Worm (Caenorhabditis elegans) whole organism, L1 larva: Measurements from ENCODE around the gene srh-308.

Experiments
- C16A3.4 ChIP-seq: fragments of 150-350 bp; optimal IDR thresholded peaks from 2 replicates; lab custom pipeline; 2014; ENCODE audit warnings: missing biosample characterization, missing genetic modification characterization
- Y116A8C.19 ChIP-seq: sonication (generic microtip); optimal IDR thresholded peaks from 2 replicates; lab custom pipeline; 2016; ENCODE audit warnings: missing compliant biosample characterization, missing genetic modification characterization, borderline replicate concordance
- ama-1 ChIP-seq: fragments of 150-350 bp; optimal IDR thresholded peaks from 2 replicates; lab custom pipeline; 2014
- ceh-63 ChIP-seq: fragments of 200-800 bp; sonication (Bioruptor generic); optimal IDR thresholded peaks from 2 replicates; lab custom pipeline; 2018; ENCODE audit warnings: mild to moderate bottlenecking, missing genetic modification characterization, missing compliant biosample characterization
- ceh-8 ChIP-seq: fragments of 200-800 bp; sonication (Bioruptor generic); optimal IDR thresholded peaks from 2 replicates; lab custom pipeline; 2018; ENCODE audit warnings: mild to moderate bottlenecking, missing genetic modification characterization, moderate library complexity, missing compliant biosample characterization
- ceh-82 ChIP-seq, 3 experiments: fragments of 150-350 bp in 1 of 3; sonication (generic microtip) in 2 of 3; optimal IDR thresholded peaks; 2 replicates each; lab custom pipeline; 2014 to 2017; ENCODE audit warnings: missing biosample characterization in 3 of 3, missing genetic modification characterization in 3 of 3
- ceh-90 ChIP-seq: sonication (generic microtip); optimal IDR thresholded peaks from 2 replicates; lab custom pipeline; 2016; ENCODE audit warnings: missing genetic modification characterization, missing compliant biosample characterization
- dpl-1 ChIP-seq, 3 experiments: fragments of 150-350 bp in 2 of 3; sonication (generic microtip) in 1 of 3; optimal IDR thresholded peaks; 2 replicates each; lab custom pipeline; 2014 to 2017; ENCODE audit warnings: missing biosample characterization in 3 of 3, missing genetic modification characterization in 3 of 3, missing genetic modification reagents in 3 of 3
- dsc-1 ChIP-seq: sonication (generic microtip); optimal IDR thresholded peaks from 2 replicates; lab custom pipeline; 2016; ENCODE audit warnings: mild to moderate bottlenecking, missing genetic modification characterization, missing compliant biosample characterization
- efl-1 ChIP-seq, 4 experiments: fragments of 150-350 bp; optimal IDR thresholded peaks in 3 of 4; peaks in 1 of 4; 1 replicate in 1 of 4; 2 replicates in 3 of 4; lab custom pipeline; 2014; ENCODE audit warnings: missing biosample characterization in 2 of 4, missing genetic modification characterization in 2 of 4, missing genetic modification reagents in 2 of 4
- egl-27 ChIP-seq, 2 experiments: fragments of 150-350 bp in 1 of 2; sonication (generic microtip); optimal IDR thresholded peaks; 3 replicates each; lab custom pipeline; 2017 to 2018; ENCODE audit warnings: missing biosample characterization in 2 of 2, missing genetic modification characterization in 2 of 2, missing genetic modification reagents in 2 of 2
- elt-2 ChIP-seq: sonication (generic microtip); optimal IDR thresholded peaks from 2 replicates; lab custom pipeline; 2016; ENCODE audit warnings: missing genetic modification characterization, mild to moderate bottlenecking, inconsistent platforms, missing compliant biosample characterization, missing genetic modification reagents
- elt-3 ChIP-seq, 6 experiments: fragments of 150-350 bp in 1 of 6; sonication (generic microtip); optimal IDR thresholded peaks; 2 replicates each; lab custom pipeline; 2017 to 2018; ENCODE audit warnings: missing biosample characterization in 6 of 6, missing genetic modification characterization in 6 of 6, inconsistent platforms in 1 of 6
- fkh-4 ChIP-seq: sonication (generic microtip); optimal IDR thresholded peaks from 2 replicates; lab custom pipeline; 2016; ENCODE audit warnings: missing compliant biosample characterization, missing genetic modification characterization, borderline replicate concordance
- fkh-8 ChIP-seq: sonication (generic microtip); optimal IDR thresholded peaks from 2 replicates; lab custom pipeline; 2016; ENCODE audit warnings: mild to moderate bottlenecking, missing genetic modification characterization, missing compliant biosample characterization
- hlh-17 ChIP-seq: fragments of 200-800 bp; sonication (Bioruptor generic); optimal IDR thresholded peaks from 2 replicates; lab custom pipeline; 2018; ENCODE audit warnings: missing genetic modification characterization, mild to moderate bottlenecking, missing compliant biosample characterization, moderate library complexity, borderline replicate concordance
- hpl-2 ChIP-seq: fragments of 150-350 bp; optimal IDR thresholded peaks from 2 replicates; lab custom pipeline; 2014; ENCODE audit warnings: missing biosample characterization, missing genetic modification reagents, missing genetic modification characterization
- isw-1 ChIP-seq: fragments of 200-800 bp; sonication (Bioruptor generic); IDR thresholded peaks from 2 replicates; pipeline ENCODE4 v1.3.6; 2022; ENCODE audit warnings: missing genetic modification characterization, missing compliant biosample characterization
- jun-1 ChIP-seq: fragments of 150-350 bp; optimal IDR thresholded peaks from 2 replicates; lab custom pipeline; 2014; ENCODE audit warnings: missing biosample characterization, missing genetic modification reagents, missing genetic modification characterization
- lin-14 ChIP-seq: fragments of 200-800 bp; sonication (Bioruptor generic); optimal IDR thresholded peaks from 2 replicates; lab custom pipeline; 2018; ENCODE audit warnings: mild to moderate bottlenecking, missing genetic modification characterization, moderate library complexity, missing compliant biosample characterization
- lin-15B ChIP-seq: fragments of 150-350 bp; sonication (generic microtip); optimal IDR thresholded peaks from 3 replicates; lab custom pipeline; 2014; ENCODE audit warnings: missing biosample characterization, missing genetic modification characterization
- lin-39 ChIP-seq: fragments of 150-350 bp; optimal IDR thresholded peaks from 2 replicates; lab custom pipeline; 2014; ENCODE audit warnings: missing biosample characterization, missing genetic modification reagents, missing genetic modification characterization
- lsy-2 ChIP-seq, 2 experiments: fragments of 150-350 bp; optimal IDR thresholded peaks; 2 replicates each; lab custom pipeline; 2014; ENCODE audit warnings: missing biosample characterization in 2 of 2, missing genetic modification characterization in 2 of 2
- mdl-1 ChIP-seq, 2 experiments: fragments of 150-350 bp; optimal IDR thresholded peaks; 2 replicates each; lab custom pipeline; 2014 to 2017; ENCODE audit warnings: missing biosample characterization in 2 of 2, missing genetic modification characterization in 2 of 2, inconsistent platforms in 1 of 2
- mep-1 ChIP-seq: fragments of 150-350 bp; optimal IDR thresholded peaks from 2 replicates; lab custom pipeline; 2014; ENCODE audit warnings: missing biosample characterization, missing genetic modification characterization
- nhr-237 ChIP-seq: fragments of 150-350 bp; optimal IDR thresholded peaks from 2 replicates; lab custom pipeline; 2014; ENCODE audit warnings: missing biosample characterization, missing genetic modification characterization
- nhr-76 ChIP-seq: sonication (generic microtip); optimal IDR thresholded peaks from 2 replicates; lab custom pipeline; 2017; ENCODE audit warnings: missing biosample characterization, missing genetic modification characterization
- nhr-77 ChIP-seq: fragments of 150-350 bp; optimal IDR thresholded peaks from 2 replicates; lab custom pipeline; 2014; ENCODE audit warnings: missing biosample characterization, missing genetic modification characterization
- nhr-84 ChIP-seq: sonication (generic microtip); optimal IDR thresholded peaks from 2 replicates; lab custom pipeline; 2017; ENCODE audit warnings: missing biosample characterization, missing genetic modification characterization
- nhr-90 ChIP-seq: sonication (generic microtip); optimal IDR thresholded peaks from 2 replicates; lab custom pipeline; 2016; ENCODE audit warnings: mild to moderate bottlenecking, missing genetic modification characterization, missing compliant biosample characterization; ENCODE audit not compliant: poor library complexity
- pag-3 ChIP-seq: sonication (generic microtip); optimal IDR thresholded peaks from 2 replicates; lab custom pipeline; 2017; ENCODE audit warnings: missing genetic modification characterization, mild to moderate bottlenecking, missing compliant biosample characterization, antibody characterized with exemption, borderline replicate concordance; ENCODE audit not compliant: insufficient read depth
- pax-3 ChIP-seq: fragments of 200-800 bp; sonication (Bioruptor generic); optimal IDR thresholded peaks from 2 replicates; lab custom pipeline; 2018; ENCODE audit warnings: mild to moderate bottlenecking, missing genetic modification characterization, moderate library complexity, missing compliant biosample characterization
- pqm-1 ChIP-seq: sonication (generic microtip); optimal IDR thresholded peaks from 3 replicates; lab custom pipeline; 2017; ENCODE audit warnings: missing biosample characterization, missing genetic modification characterization
- sox-4 ChIP-seq: sonication (generic microtip); optimal IDR thresholded peaks from 2 replicates; lab custom pipeline; 2016; ENCODE audit warnings: missing genetic modification characterization, missing compliant biosample characterization
- tbx-2 ChIP-seq: sonication (generic microtip); optimal IDR thresholded peaks from 2 replicates; lab custom pipeline; 2016; ENCODE audit warnings: missing genetic modification characterization, missing compliant biosample characterization
- unc-30 ChIP-seq: sonication (generic microtip); optimal IDR thresholded peaks from 2 replicates; lab custom pipeline; 2017; ENCODE audit warnings: missing biosample characterization, missing genetic modification characterization
- unc-62 ChIP-seq: fragments of 150-350 bp; optimal IDR thresholded peaks from 2 replicates; lab custom pipeline; 2014; ENCODE audit warnings: missing biosample characterization, missing genetic modification reagents, missing genetic modification characterization
- unc-86 ChIP-seq: sonication (generic microtip); optimal IDR thresholded peaks from 2 replicates; lab custom pipeline; 2016; ENCODE audit warnings: missing genetic modification characterization, missing compliant biosample characterization
- vab-15 ChIP-seq: sonication (generic microtip); optimal IDR thresholded peaks from 2 replicates; lab custom pipeline; 2017; ENCODE audit warnings: missing genotype, mild to moderate bottlenecking, missing genetic modification characterization, missing compliant biosample characterization
- ztf-4 ChIP-seq: fragments of 150-350 bp; optimal IDR thresholded peaks from 2 replicates; lab custom pipeline; 2014; ENCODE audit warnings: missing biosample characterization, missing genetic modification characterization

srh-308 gene

ce11 chrV:14023074-14023473, 5.7 kb upstream of the srh-308 start, which contains the start of gene T08G5.15:
TSS of gene T08G5.15 (minus strand) at chrV:14023174.
- no peak for TF ChIP-seq ama-1
- peak; percentile 21 for TF ChIP-seq sox-4 (tag; lab: Kevin White, UChicago)
- no peak for TF ChIP-seq lin-15B (tag; lab: Kevin White, UChicago)
- no peak for TF ChIP-seq Y116A8C.19

- no peak for TF ChIP-seq hlh-17 (GFP tag; lab: Kevin White, UChicago)
- peak; percentile 61 for TF ChIP-seq elt-2 (tag; lab: Kevin White, UChicago)
- no peak for TF ChIP-seq efl-1 (optimal IDR thresholded peaks at IDR 0.05; lab: Kevin White, UChicago)
- TF ChIP-seq efl-1 (GFP tag; optimal IDR thresholded peaks at IDR 0.05 in 1 of 2; lab: Kevin White, UChicago) = peak in 1 of 2 experiments; percentile 68
- TF ChIP-seq, all 84 proteins: peak for 2
Observed at ce11 chrV:14018640-14019039, 1.3 kb upstream of the srh-308 start, which contains the start of the genes mtl-2 and T08G5.1. TSS of gene mtl-2 (minus strand) at chrV:14018673. TSS of gene T08G5.1 (plus strand) at chrV:14018766.

ce11 chrV:14014395-14014794, 3.0 kb downstream of the srh-308 start, which contains the start of gene end-3:
TSS of gene end-3 (plus strand) at chrV:14014695.
- TF ChIP-seq unc-30 (tag; lab: Kevin White, UChicago) (no peak), lsy-2 (tag; optimal IDR thresholded peaks at IDR 0.05; lab: Kevin White, UChicago) (no peak), elt-3 (tag; optimal IDR thresholded peaks at IDR 0.05; lab: Kevin White, UChicago) (no peak)

- TF ChIP-seq efl-1 (optimal IDR thresholded peaks at IDR 0.05; lab: Kevin White, UChicago) (no peak), efl-1 (GFP tag; optimal IDR thresholded peaks at IDR 0.05 in 1 of 2; lab: Kevin White, UChicago) (peak in 1 of 2 experiments; percentile 71), nhr-84 (tag; lab: Kevin White, UChicago) (no peak)
Observed at ce11 chrV:14013638-14014037, 3.7 kb downstream of the srh-308 start.

ce11 chrV:14012002-14012554, 5.3 kb downstream of the srh-308 start, which contains the start of the genes ddx-17 and aip-1:
TSS of gene ddx-17 (minus strand) at chrV:14012052.
TSS of gene aip-1 (plus strand) at chrV:14012333.
- no peak for TF ChIP-seq pag-3 (tag; lab: Kevin White, UChicago)
- no peak for TF ChIP-seq egl-27 (tag; optimal IDR thresholded peaks at IDR 0.05; lab: Kevin White, UChicago)
- peak; percentile 76 for TF ChIP-seq tbx-2 (tag; lab: Kevin White, UChicago)
- no peak for TF ChIP-seq nhr-76 (tag; lab: Kevin White, UChicago)
- peak; percentile 78 for TF ChIP-seq C16A3.4
- TF ChIP-seq vab-15 (tag; lab: Kevin White, UChicago) = peak; percentile 1
- TF ChIP-seq pax-3 (tag; lab: Kevin White, UChicago) = peak; percentile 74
- TF ChIP-seq jun-1 (tag; lab: Kevin White, UChicago) = peak; percentile 61
- TF ChIP-seq pqm-1 (tag; lab: Kevin White, UChicago) = no peak
- TF ChIP-seq ceh-90 (tag; lab: Kevin White, UChicago) = no peak
- peak; percentile 80 to 83 for TF ChIP-seq efl-1 (optimal IDR thresholded peaks at IDR 0.05; lab: Kevin White, UChicago)
- peak; percentile 76 to 96 for TF ChIP-seq efl-1 (GFP tag; optimal IDR thresholded peaks at IDR 0.05 in 1 of 2; lab: Kevin White, UChicago)
- peak; percentile 56 for TF ChIP-seq unc-86 (tag; lab: Kevin White, UChicago)
- peak; percentile 64 to 82 (median 78) for TF ChIP-seq dpl-1 (GFP tag; optimal IDR thresholded peaks at IDR 0.05; lab: Kevin White, UChicago)
- peak; percentile 19 for TF ChIP-seq lin-39 (tag; lab: Kevin White, UChicago)
- TF ChIP-seq lin-14 (GFP tag; lab: Kevin White, UChicago) = peak; percentile 83
- peak; percentile 91 for TF ChIP-seq fkh-8 (tag; lab: Kevin White, UChicago)
- peak; percentile 82 for TF ChIP-seq mep-1 (tag; lab: Kevin White, UChicago)
- peak; percentile 72 for TF ChIP-seq isw-1 (GFP tag; lab: Robert Waterston, UW)
- no peak for TF ChIP-seq fkh-4 (tag; lab: Kevin White, UChicago)
- TF ChIP-seq ceh-63 = no peak
- peak; percentile 70 to 89 for TF ChIP-seq lsy-2 (tag; optimal IDR thresholded peaks at IDR 0.05; lab: Kevin White, UChicago)
- TF ChIP-seq unc-62 (GFP tag; lab: Kevin White, UChicago) = no peak
- TF ChIP-seq ama-1 = no peak
- TF ChIP-seq nhr-77 = peak; percentile 59
- TF ChIP-seq dsc-1 (tag; lab: Kevin White, UChicago) = peak; percentile 55
- peak in 1 of 2 experiments; percentile 64 for TF ChIP-seq mdl-1 (tag; optimal IDR thresholded peaks at IDR 0.05; lab: Kevin White, UChicago)
- peak in 2 of 3 experiments; percentile 8 to 70 for TF ChIP-seq ceh-82 (tag; optimal IDR thresholded peaks at IDR 0.05; lab: Kevin White, UChicago)
- TF ChIP-seq nhr-90 = peak; percentile 42
- no peak for TF ChIP-seq nhr-237 (tag; lab: Kevin White, UChicago)
- TF ChIP-seq hpl-2 (GFP tag; lab: Kevin White, UChicago) = peak; percentile 37
- TF ChIP-seq ceh-8 (GFP tag; lab: Kevin White, UChicago) = no peak
- no peak for TF ChIP-seq ztf-4 (tag; lab: Kevin White, UChicago)
- TF ChIP-seq elt-3 (tag; optimal IDR thresholded peaks at IDR 0.05; lab: Kevin White, UChicago) = peak in 1 of 6 experiments; percentile 49
- no peak for TF ChIP-seq Y116A8C.19
